Fruit fly (Drosophila melanogaster): ENCODE data around the gene Polr3E.

DNA sequence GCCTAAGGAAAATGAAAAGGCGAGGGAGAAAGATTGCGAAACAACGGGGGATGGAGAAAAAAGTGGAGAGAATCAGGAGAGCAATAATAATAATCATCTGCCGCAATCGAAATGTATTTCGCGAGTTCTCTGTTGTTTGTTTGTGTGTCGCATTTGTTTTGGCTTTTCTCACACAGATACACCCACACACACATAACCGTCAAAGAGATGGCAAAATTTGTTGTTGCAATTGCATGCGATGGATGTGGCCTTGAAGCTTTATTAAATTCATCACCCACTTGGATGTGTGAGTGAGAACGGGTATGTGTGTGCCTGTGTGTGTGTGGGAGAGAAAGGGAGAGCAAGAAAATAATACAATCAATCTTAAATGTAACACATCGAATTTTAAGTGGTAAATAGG is 19.9 kb upstream of the Polr3E start:
- TF ChIP-seq h (optimal IDR thresholded peaks at IDR 0.05), result no peak
- no peak for TF ChIP-seq Sin3A (optimal IDR thresholded peaks at IDR 0.05)
- no peak for TF ChIP-seq ttk (optimal IDR thresholded peaks at IDR 0.05)
- TF ChIP-seq psq (optimal IDR thresholded peaks at IDR 0.05), result no peak
- no peak for TF ChIP-seq Myc (optimal IDR thresholded peaks at IDR 0.05)

Data from Kc167 (cell line).